Fruit fly (Drosophila melanogaster) whole organism, embryonic: ENCODE data around the gene CG14598.

ENCODE experiments used
- Adf1 ChIP-seq: fragments of 200-800 bp; sonication (Bioruptor generic); IDR thresholded peaks from 2 replicates; pipeline ENCODE4 v1.3.6; 2022; ENCODE audit warnings: missing biosample characterization, missing genetic modification characterization
- Antp ChIP-seq: fragments of 200-800 bp; sonication (Bioruptor generic); optimal IDR thresholded peaks from 3 replicates; lab custom pipeline; 2016; ENCODE audit warnings: missing biosample characterization, missing genetic modification characterization
- BEAF-32 ChIP-seq: fragments of 200-800 bp; sonication (Bioruptor generic); optimal IDR thresholded peaks from 3 replicates; lab custom pipeline; 2017; ENCODE audit warnings: missing biosample characterization, missing genetic modification characterization, mild to moderate bottlenecking, moderate library complexity, missing genetic modification reagents
- CG11398 ChIP-seq: fragments of 200-800 bp; sonication (Bioruptor generic); optimal IDR thresholded peaks from 2 replicates; lab custom pipeline; 2016; ENCODE audit warnings: missing biosample characterization, missing genetic modification characterization
- CG12769 ChIP-seq: fragments of 200-800 bp; sonication (Bioruptor generic); optimal IDR thresholded peaks from 2 replicates; lab custom pipeline; 2019; ENCODE audit warnings: missing biosample characterization, mild to moderate bottlenecking, missing genetic modification characterization, moderate library complexity
- CG13894 ChIP-seq: fragments of 200-800 bp; sonication (Bioruptor generic); optimal IDR thresholded peaks from 3 replicates; lab custom pipeline; 2018; ENCODE audit warnings: missing biosample characterization, mild to moderate bottlenecking, missing genetic modification characterization, moderate library complexity
- CG15011 ChIP-seq: fragments of 200-800 bp; sonication (Bioruptor generic); optimal IDR thresholded peaks from 3 replicates; lab custom pipeline; 2018; ENCODE audit warnings: missing biosample characterization, mild to moderate bottlenecking, missing genetic modification characterization
- CG1602 ChIP-seq: fragments of 200-800 bp; sonication (Bioruptor generic); optimal IDR thresholded peaks from 3 replicates; lab custom pipeline; 2016; ENCODE audit warnings: missing biosample characterization, missing genetic modification characterization
- CG17912 ChIP-seq: fragments of 200-800 bp; sonication (Bioruptor generic); optimal IDR thresholded peaks from 2 replicates; lab custom pipeline; 2018; ENCODE audit warnings: missing biosample characterization, mild to moderate bottlenecking, missing genetic modification characterization
- CG18011 ChIP-seq: fragments of 200-800 bp; sonication (Bioruptor generic); optimal IDR thresholded peaks from 2 replicates; lab custom pipeline; 2017; ENCODE audit warnings: missing biosample characterization, missing genetic modification characterization, mild to moderate bottlenecking, moderate library complexity, missing genotype
- CG18262 ChIP-seq: fragments of 200-800 bp; optimal IDR thresholded peaks from 3 replicates; lab custom pipeline; 2019; ENCODE audit warnings: missing biosample characterization, mild to moderate bottlenecking, missing genetic modification characterization, moderate library complexity
- CG18476 ChIP-seq: fragments of 200-800 bp; sonication (Bioruptor generic); optimal IDR thresholded peaks from 2 replicates; lab custom pipeline; 2016; ENCODE audit warnings: missing biosample characterization, mild to moderate bottlenecking, missing genetic modification characterization
- CG2120 ChIP-seq: fragments of 200-800 bp; sonication (Bioruptor generic); optimal IDR thresholded peaks from 3 replicates; lab custom pipeline; 2016; ENCODE audit warnings: missing biosample characterization, missing genetic modification characterization
- CG30403 ChIP-seq: fragments of 200-800 bp; sonication (Bioruptor generic); optimal IDR thresholded peaks from 3 replicates; lab custom pipeline; 2016; ENCODE audit warnings: missing biosample characterization, missing genetic modification characterization
- CG34376 ChIP-seq: fragments of 200-800 bp; sonication (Bioruptor generic); optimal IDR thresholded peaks from 2 replicates; lab custom pipeline; 2018; ENCODE audit warnings: missing biosample characterization, mild to moderate bottlenecking, missing genetic modification characterization
- CG6254 ChIP-seq: fragments of 200-800 bp; sonication (Bioruptor generic); optimal IDR thresholded peaks from 3 replicates; lab custom pipeline; 2017; ENCODE audit warnings: mild to moderate bottlenecking, missing biosample characterization, missing genetic modification reagents, missing genetic modification characterization
- CG6689 ChIP-seq: fragments of 200-800 bp; sonication (Bioruptor generic); IDR thresholded peaks from 2 replicates; pipeline ENCODE4 v1.3.6; 2022; ENCODE audit warnings: missing biosample characterization, missing genetic modification characterization
- CG7372 ChIP-seq: fragments of 200-800 bp; sonication (Bioruptor generic); IDR thresholded peaks from 2 replicates; pipeline ENCODE4 v1.3.6; 2022; ENCODE audit warnings: missing biosample characterization, missing genetic modification characterization
- CG7556 ChIP-seq: fragments of 200-800 bp; sonication (Bioruptor generic); optimal IDR thresholded peaks from 2 replicates; lab custom pipeline; 2017; ENCODE audit warnings: missing biosample characterization, mild to moderate bottlenecking, missing genetic modification characterization
- Chrac-16 ChIP-seq: fragments of 200-800 bp; sonication (Bioruptor generic); optimal IDR thresholded peaks from 3 replicates; lab custom pipeline; 2016; ENCODE audit warnings: missing biosample characterization, missing genetic modification characterization
- D19B ChIP-seq: fragments of 200-800 bp; sonication (Bioruptor generic); optimal IDR thresholded peaks from 2 replicates; lab custom pipeline; 2017; ENCODE audit warnings: missing biosample characterization, mild to moderate bottlenecking, missing genetic modification characterization
- Dip3 ChIP-seq: fragments of 200-800 bp; sonication (Bioruptor generic); optimal IDR thresholded peaks from 3 replicates; lab custom pipeline; 2016; ENCODE audit warnings: missing biosample characterization, missing genetic modification characterization
- Elba2 ChIP-seq: fragments of 200-800 bp; sonication (Bioruptor generic); optimal IDR thresholded peaks from 3 replicates; lab custom pipeline; 2016; ENCODE audit warnings: missing biosample characterization, missing genetic modification characterization
- Ets65A ChIP-seq: fragments of 200-800 bp; sonication (Bioruptor generic); peaks from one replicate; lab custom pipeline; 2016; ENCODE audit warnings: missing biosample characterization, missing genetic modification characterization
- Fer3 ChIP-seq: fragments of 200-800 bp; sonication (Bioruptor generic); optimal IDR thresholded peaks from 2 replicates; lab custom pipeline; 2018; ENCODE audit warnings: missing biosample characterization, mild to moderate bottlenecking, missing genetic modification characterization, moderate library complexity
- HLH3B ChIP-seq: fragments of 200-800 bp; sonication (Bioruptor generic); IDR thresholded peaks from 2 replicates; pipeline ENCODE4 v1.3.6; 2022; ENCODE audit warnings: missing biosample characterization, missing genetic modification characterization
- MBD-R2 ChIP-seq: fragments of 200-800 bp; sonication (Bioruptor generic); IDR thresholded peaks from 2 replicates; pipeline ENCODE4 v1.3.6; 2022; ENCODE audit warnings: missing biosample characterization, missing genetic modification characterization
- Rx ChIP-seq: fragments of 200-800 bp; sonication (Bioruptor generic); IDR thresholded peaks from 2 replicates; pipeline ENCODE4 v1.3.6; 2022; ENCODE audit warnings: missing biosample characterization, missing genetic modification characterization
- YL-1 ChIP-seq: fragments of 200-800 bp; sonication (Bioruptor generic); optimal IDR thresholded peaks from 3 replicates; lab custom pipeline; 2017; ENCODE audit warnings: missing biosample characterization, mild to moderate bottlenecking, missing genetic modification characterization
- ab ChIP-seq: fragments of 200-800 bp; sonication (Bioruptor generic); optimal IDR thresholded peaks from 2 replicates; lab custom pipeline; 2016; ENCODE audit warnings: missing biosample characterization, missing genetic modification characterization
- ash1 ChIP-seq: fragments of 200-800 bp; sonication (Bioruptor generic); optimal IDR thresholded peaks from 2 replicates; lab custom pipeline; 2018; ENCODE audit warnings: missing biosample characterization, mild to moderate bottlenecking, missing genetic modification characterization
- croc ChIP-seq: fragments of 200-800 bp; sonication (Bioruptor generic); conservative IDR thresholded peaks from 3 replicates; pipeline ENCODE4 v1.3.6; 2022; ENCODE audit warnings: missing biosample characterization, missing genetic modification characterization
- cwo ChIP-seq: fragments of 200-800 bp; sonication (Bioruptor generic); optimal IDR thresholded peaks from 3 replicates; lab custom pipeline; 2017; ENCODE audit warnings: missing biosample characterization, missing genetic modification characterization, mild to moderate bottlenecking, moderate library complexity, missing genetic modification reagents
- dpn ChIP-seq, 2 experiments: fragments of 200-800 bp; sonication (Bioruptor generic); optimal IDR thresholded peaks; 3 replicates each; lab custom pipeline; 2016; ENCODE audit warnings: missing biosample characterization in 2 of 2, missing genetic modification characterization in 2 of 2
- emc ChIP-seq: fragments of 200-800 bp; sonication (Bioruptor generic); optimal IDR thresholded peaks from 2 replicates; lab custom pipeline; 2016; ENCODE audit warnings: missing biosample characterization, missing genetic modification characterization
- ewg ChIP-seq: fragments of 200-800 bp; sonication (Bioruptor generic); optimal IDR thresholded peaks from 3 replicates; lab custom pipeline; 2017; ENCODE audit warnings: mild to moderate bottlenecking, missing biosample characterization, missing genetic modification reagents, missing genetic modification characterization
- ken ChIP-seq: fragments of 200-800 bp; sonication (Bioruptor generic); IDR thresholded peaks from 3 replicates; pipeline ENCODE4 v1.3.6; 2022; ENCODE audit warnings: missing biosample characterization, missing genetic modification characterization
- klu ChIP-seq: fragments of 200-800 bp; sonication (Bioruptor generic); IDR thresholded peaks from 2 replicates; pipeline ENCODE4 v1.3.6; 2022; ENCODE audit warnings: missing biosample characterization, missing genetic modification characterization
- lilli ChIP-seq: fragments of 200-800 bp; sonication (Bioruptor generic); optimal IDR thresholded peaks from 3 replicates; lab custom pipeline; 2016; ENCODE audit warnings: missing biosample characterization, missing genetic modification characterization
- lola ChIP-seq, 3 experiments: fragments of >200 bp in 2 of 3; fragments of 200-800 bp in 1 of 3; sonication (Bioruptor generic) in 1 of 3; optimal IDR thresholded peaks; 2 replicates each; lab custom pipeline; 2017 to 2019; ENCODE audit warnings: missing biosample characterization in 3 of 3, missing genetic modification characterization in 3 of 3, mild to moderate bottlenecking in 1 of 3, moderate library complexity in 1 of 3
- lov ChIP-seq, 2 experiments: fragments of 200-800 bp in 1 of 2; fragments of >200 bp in 1 of 2; sonication (Bioruptor generic) in 1 of 2; IDR thresholded peaks in 1 of 2; optimal IDR thresholded peaks in 1 of 2; 2 replicates in 1 of 2; 3 replicates in 1 of 2; pipeline versions ENCODE4 v1.3.6 to Lab custom; 2017 to 2022; ENCODE audit warnings: missing biosample characterization in 1 of 2, missing genetic modification characterization in 1 of 2
- oc ChIP-seq: fragments of 200-800 bp; sonication (Bioruptor generic); optimal IDR thresholded peaks from 2 replicates; lab custom pipeline; 2018; ENCODE audit warnings: missing biosample characterization, mild to moderate bottlenecking, missing genetic modification characterization, moderate library complexity
- odd ChIP-seq: fragments of 200-800 bp; sonication (Bioruptor generic); optimal IDR thresholded peaks from 2 replicates; lab custom pipeline; 2017; ENCODE audit warnings: missing biosample characterization, mild to moderate bottlenecking, missing genetic modification characterization
- org-1 ChIP-seq: fragments of 200-800 bp; sonication (Bioruptor generic); optimal IDR thresholded peaks from 2 replicates; lab custom pipeline; 2017; ENCODE audit warnings: missing biosample characterization, missing genetic modification characterization
- pita ChIP-seq: fragments of 200-800 bp; sonication (Bioruptor generic); optimal IDR thresholded peaks from 2 replicates; lab custom pipeline; 2017; ENCODE audit warnings: missing biosample characterization, mild to moderate bottlenecking, missing genetic modification characterization
- sc ChIP-seq, 3 experiments: fragments of >200 bp in 2 of 3; fragments of 200-800 bp in 1 of 3; sonication (Bioruptor generic) in 1 of 3; optimal IDR thresholded peaks; 2 replicates in 2 of 3; 3 replicates in 1 of 3; lab custom pipeline; 2017; ENCODE audit warnings: mild to moderate bottlenecking in 1 of 3, missing biosample characterization in 1 of 3, missing genetic modification characterization in 1 of 3, missing genetic modification reagents in 1 of 3
- schlank ChIP-seq: fragments of 200-800 bp; sonication (Bioruptor generic); optimal IDR thresholded peaks from 2 replicates; lab custom pipeline; 2018; ENCODE audit warnings: missing biosample characterization, mild to moderate bottlenecking, missing genetic modification characterization
- twi ChIP-seq: fragments of 200-800 bp; optimal IDR thresholded peaks from 2 replicates; lab custom pipeline; 2019; ENCODE audit warnings: missing biosample characterization, mild to moderate bottlenecking, missing genetic modification characterization, moderate library complexity
- tx ChIP-seq: fragments of 200-800 bp; sonication (Bioruptor generic); optimal IDR thresholded peaks from 2 replicates; lab custom pipeline; 2016; ENCODE audit warnings: missing biosample characterization, missing genetic modification characterization

CG14598 gene

dm6 chr3R:7474616-7475120, 35.1 kb downstream of the CG14598 start (continued):
- peak; percentile 37 for TF ChIP-seq CG15011
- TF ChIP-seq ewg, result peak; percentile 7
- TF ChIP-seq ab, result no peak
- TF ChIP-seq CG13894 (tag; lab: Kevin White, UChicago), result peak; percentile 97
- TF ChIP-seq MBD-R2 (GFP tag; lab: Robert Waterston, UW), result peak; percentile 38
- TF ChIP-seq CG18476 (GFP tag; lab: Kevin White, UChicago), result peak; percentile 35
- no peak for TF ChIP-seq emc (GFP tag; lab: Kevin White, UChicago)
- TF ChIP-seq D19B, result peak; percentile 4
- TF ChIP-seq twi, result peak; percentile 30
- no peak for TF ChIP-seq CG30403
- 0 out of 3 replicates have a peak, but pooled peaks have one; percentile 68 for TF ChIP-seq ken (GFP tag; lab: Robert Waterston, UW)
- TF ChIP-seq cwo, result peak; percentile 50
- TF ChIP-seq schlank, result peak; percentile 70
- no peak for TF ChIP-seq CG1602 (GFP tag; lab: Kevin White, UChicago)
- peak; percentile 51 for TF ChIP-seq lilli (GFP tag; lab: Kevin White, UChicago)
- TF ChIP-seq oc (tag; lab: Kevin White, UChicago), result peak; percentile 88
- TF ChIP-seq odd (GFP tag; lab: Kevin White, UChicago), result peak; percentile 80
- TF ChIP-seq YL-1, result peak; percentile 32
- TF ChIP-seq lov (optimal IDR thresholded peaks at IDR 0.05; lab: Kevin White, UChicago), result no peak
- TF ChIP-seq lov (GFP tag; IDR thresholded peaks at IDR 0.05; lab: Robert Waterston, UW), result peak; percentile 88
- TF ChIP-seq Antp (GFP tag; lab: Kevin White, UChicago), result peak; percentile 72
- peak; percentile 73 for TF ChIP-seq CG6254
- peak; percentile 11 for TF ChIP-seq CG2120 (GFP tag; lab: Kevin White, UChicago)
- peak; percentile 67 for TF ChIP-seq CG11398 (GFP tag; lab: Kevin White, UChicago)
- peak; percentile 99 for TF ChIP-seq CG12769 (tag; lab: Kevin White, UChicago)
- TF ChIP-seq Chrac-16, result peak; percentile 54
- TF ChIP-seq BEAF-32, result no peak
- TF ChIP-seq CG7372 (GFP tag; lab: Robert Waterston, UW), result 0 out of 2 replicates have a peak, but pooled peaks have one; percentile 5
- no peak for TF ChIP-seq pita
- peak; percentile 98 for TF ChIP-seq CG17912 (GFP tag; lab: Kevin White, UChicago)
- peak; percentile 22 for TF ChIP-seq tx (GFP tag; lab: Kevin White, UChicago)
- TF ChIP-seq Dip3 (GFP tag; lab: Kevin White, UChicago), result peak; percentile 44
- peak; percentile 63; the same call in 1 of the 2 replicates for TF ChIP-seq klu (GFP tag; lab: Robert Waterston, UW)
- TF ChIP-seq org-1 (GFP tag; lab: Kevin White, UChicago), result peak; percentile 51
- TF ChIP-seq CG7556 (GFP tag; lab: Kevin White, UChicago), result no peak
- TF ChIP-seq ash1, result peak; percentile 12
- TF ChIP-seq Rx (GFP tag; lab: Robert Waterston, UW), result peak; percentile 39; the same call in 1 of the 2 replicates
- TF ChIP-seq CG6689 (GFP tag; lab: Robert Waterston, UW), result no peak
- peak; percentile 80 for TF ChIP-seq Adf1 (GFP tag; lab: Robert Waterston, UW)
- TF ChIP-seq croc (GFP tag; lab: Robert Waterston, UW), result no peak
- peak; percentile 18 for TF ChIP-seq CG18262 (tag; lab: Kevin White, UChicago)
- no peak for TF ChIP-seq CG18011
- TF ChIP-seq Fer3, result peak; percentile 49
- peak; percentile 99 for TF ChIP-seq CG34376 (GFP tag; lab: Kevin White, UChicago)
- peak in 1 of 3 experiments; percentile 59 for TF ChIP-seq lola (GFP tag; optimal IDR thresholded peaks at IDR 0.05; lab: Kevin White, UChicago)
- TF ChIP-seq Elba2 (GFP tag; lab: Kevin White, UChicago), result peak; percentile 1
- peak; percentile 22 for TF ChIP-seq Ets65A
- TF ChIP-seq sc (optimal IDR thresholded peaks at IDR 0.05; lab: Kevin White, UChicago), result no peak
- TF ChIP-seq sc (GFP tag; optimal IDR thresholded peaks at IDR 0.05; lab: Kevin White, UChicago), result peak; percentile 25
- TF ChIP-seq HLH3B (GFP tag; lab: Robert Waterston, UW), result peak; percentile 47; the same call in 1 of the 2 replicates
- TF ChIP-seq dpn (GFP tag; optimal IDR thresholded peaks at IDR 0.05; lab: Kevin White, UChicago), result peak; percentile 41 to 50
